Worm (Caenorhabditis elegans) whole organism, L2 larva: ENCODE data around the gene sulp-4.
A peak's percentile ranks its signal among the peaks of the same experiment; 100 is the strongest.

Experiments
- C34F6.9 ChIP-seq: fragments of 150-350 bp; optimal IDR thresholded peaks from 2 replicates; lab custom pipeline; 2014; ENCODE audit warnings: missing biosample characterization, missing genetic modification characterization
- F13H6.1 ChIP-seq: sonication (generic microtip); optimal IDR thresholded peaks from 2 replicates; lab custom pipeline; 2016; ENCODE audit warnings: missing genetic modification characterization, missing compliant biosample characterization
- R02D3.7 ChIP-seq: fragments of 150-350 bp; optimal IDR thresholded peaks from 2 replicates; lab custom pipeline; 2014; ENCODE audit warnings: missing biosample characterization, missing genetic modification characterization
- Y55F3AM.14 ChIP-seq: fragments of 200-800 bp; sonication (Bioruptor generic); optimal IDR thresholded peaks from 2 replicates; lab custom pipeline; 2018; ENCODE audit warnings: mild to moderate bottlenecking, missing genetic modification characterization, missing compliant biosample characterization
- ZK546.5 ChIP-seq: sonication (generic microtip); optimal IDR thresholded peaks from 2 replicates; lab custom pipeline; 2017; ENCODE audit warnings: missing biosample characterization, missing genetic modification characterization
- alr-1 ChIP-seq: fragments of 150-350 bp; optimal IDR thresholded peaks from 2 replicates; lab custom pipeline; 2014; ENCODE audit warnings: missing biosample characterization, missing genetic modification characterization
- aly-2 ChIP-seq: fragments of 150-350 bp; optimal IDR thresholded peaks from 2 replicates; lab custom pipeline; 2014; ENCODE audit warnings: missing biosample characterization, missing genetic modification characterization
- ama-1 ChIP-seq: fragments of 150-350 bp; optimal IDR thresholded peaks from 2 replicates; lab custom pipeline; 2018; ENCODE audit warnings: inconsistent platforms
- blmp-1 ChIP-seq: sonication (generic microtip); optimal IDR thresholded peaks from 2 replicates; lab custom pipeline; 2017; ENCODE audit warnings: missing genetic modification characterization, mild to moderate bottlenecking, missing compliant biosample characterization, antibody characterized with exemption, moderate library complexity; ENCODE audit not compliant: insufficient read depth
- ceh-16 ChIP-seq: fragments of 150-350 bp; optimal IDR thresholded peaks from 2 replicates; lab custom pipeline; 2014; ENCODE audit warnings: missing biosample characterization, missing genetic modification characterization
- ceh-82 ChIP-seq: fragments of 150-350 bp; optimal IDR thresholded peaks from 2 replicates; lab custom pipeline; 2014; ENCODE audit warnings: missing biosample characterization, missing genetic modification characterization
- crh-2 ChIP-seq: sonication (generic microtip); optimal IDR thresholded peaks from 2 replicates; lab custom pipeline; 2017; ENCODE audit warnings: missing biosample characterization, missing genetic modification characterization
- dmd-4 ChIP-seq: sonication (generic microtip); optimal IDR thresholded peaks from 2 replicates; lab custom pipeline; 2017; ENCODE audit warnings: missing biosample characterization, missing genetic modification characterization
- egl-27 ChIP-seq: sonication (generic microtip); optimal IDR thresholded peaks from 3 replicates; lab custom pipeline; 2017; ENCODE audit warnings: missing biosample characterization, missing genetic modification reagents, missing genetic modification characterization
- elt-1 ChIP-seq: fragments of 150-350 bp; optimal IDR thresholded peaks from 2 replicates; lab custom pipeline; 2014; ENCODE audit warnings: missing biosample characterization, missing genetic modification characterization
- elt-3 ChIP-seq: sonication (generic microtip); optimal IDR thresholded peaks from 2 replicates; lab custom pipeline; 2017; ENCODE audit warnings: missing biosample characterization, missing genetic modification characterization
- fos-1 ChIP-seq: fragments of 150-350 bp; optimal IDR thresholded peaks from 2 replicates; lab custom pipeline; 2014; ENCODE audit warnings: missing biosample characterization, missing genetic modification characterization
- gmeb-1 ChIP-seq: fragments of 150-350 bp; optimal IDR thresholded peaks from 2 replicates; lab custom pipeline; 2014; ENCODE audit warnings: missing biosample characterization, missing genetic modification characterization
- lin-11 ChIP-seq: fragments of 150-350 bp; sonication (generic microtip); optimal IDR thresholded peaks from 2 replicates; lab custom pipeline; 2014; ENCODE audit warnings: missing biosample characterization, missing genetic modification characterization, inconsistent platforms, mixed read lengths
- lin-13 ChIP-seq: fragments of 150-350 bp; optimal IDR thresholded peaks from 2 replicates; lab custom pipeline; 2014; ENCODE audit warnings: missing biosample characterization, missing genetic modification reagents, missing genetic modification characterization
- lin-39 ChIP-seq: fragments of 150-350 bp; optimal IDR thresholded peaks from 2 replicates; lab custom pipeline; 2014; ENCODE audit warnings: missing biosample characterization, missing genetic modification reagents, missing genetic modification characterization
- lsy-2 ChIP-seq, 2 experiments: fragments of 150-350 bp in 1 of 2; sonication (generic microtip) in 1 of 2; optimal IDR thresholded peaks; 2 replicates each; lab custom pipeline; 2014 to 2017; ENCODE audit warnings: missing biosample characterization in 2 of 2, missing genetic modification characterization in 2 of 2
- mab-5 ChIP-seq: fragments of 150-350 bp; optimal IDR thresholded peaks from 2 replicates; lab custom pipeline; 2014; ENCODE audit warnings: missing biosample characterization, missing genetic modification characterization
- mbf-1 ChIP-seq: sonication (generic microtip); optimal IDR thresholded peaks from 2 replicates; lab custom pipeline; 2017; ENCODE audit warnings: missing biosample characterization, missing genetic modification characterization
- mdl-1 ChIP-seq, 2 experiments: fragments of 150-350 bp in 1 of 2; sonication (generic microtip) in 1 of 2; optimal IDR thresholded peaks; 2 replicates each; lab custom pipeline; 2017; ENCODE audit warnings: missing biosample characterization in 2 of 2, missing genetic modification characterization in 2 of 2
- nhr-10 ChIP-seq: sonication (generic microtip); optimal IDR thresholded peaks from 2 replicates; lab custom pipeline; 2017; ENCODE audit warnings: missing biosample characterization, missing genetic modification characterization
- nhr-12 ChIP-seq: fragments of 150-350 bp; optimal IDR thresholded peaks from 2 replicates; lab custom pipeline; 2014; ENCODE audit warnings: missing biosample characterization, missing genetic modification characterization
- nhr-129 ChIP-seq: fragments of 150-350 bp; optimal IDR thresholded peaks from 2 replicates; lab custom pipeline; 2014; ENCODE audit warnings: missing biosample characterization, missing genetic modification characterization
- nhr-21 ChIP-seq: fragments of 150-350 bp; optimal IDR thresholded peaks from 2 replicates; lab custom pipeline; 2014; ENCODE audit warnings: missing biosample characterization, missing genetic modification characterization
- nhr-23 ChIP-seq: fragments of 150-350 bp; optimal IDR thresholded peaks from 2 replicates; lab custom pipeline; 2014; ENCODE audit warnings: missing biosample characterization, missing genetic modification reagents, missing genetic modification characterization
- nhr-237 ChIP-seq: fragments of 150-350 bp; optimal IDR thresholded peaks from 2 replicates; lab custom pipeline; 2014; ENCODE audit warnings: missing biosample characterization, missing genetic modification characterization
- nhr-25 ChIP-seq: fragments of 150-350 bp; sonication (generic microtip); optimal IDR thresholded peaks from 3 replicates; lab custom pipeline; 2014; ENCODE audit warnings: missing biosample characterization, missing genetic modification characterization
- nhr-6 ChIP-seq: fragments of 150-350 bp; optimal IDR thresholded peaks from 2 replicates; lab custom pipeline; 2014; ENCODE audit warnings: missing biosample characterization, missing genetic modification characterization
- nhr-77 ChIP-seq: fragments of 150-350 bp; optimal IDR thresholded peaks from 2 replicates; lab custom pipeline; 2014; ENCODE audit warnings: missing biosample characterization, missing genetic modification characterization
- peb-1 ChIP-seq: fragments of 150-350 bp; optimal IDR thresholded peaks from 2 replicates; lab custom pipeline; 2014; ENCODE audit warnings: missing biosample characterization, missing genetic modification characterization
- sem-4 ChIP-seq: fragments of 150-350 bp; optimal IDR thresholded peaks from 2 replicates; lab custom pipeline; 2014; ENCODE audit warnings: missing biosample characterization, missing genetic modification reagents, missing genetic modification characterization
- skn-1 ChIP-seq: sonication (generic microtip); optimal IDR thresholded peaks from 2 replicates; lab custom pipeline; 2017; ENCODE audit warnings: missing biosample characterization, missing genetic modification characterization
- sma-3 ChIP-seq: sonication (generic microtip); optimal IDR thresholded peaks from 2 replicates; lab custom pipeline; 2016; ENCODE audit warnings: missing genetic modification reagents, missing genetic modification characterization, missing compliant biosample characterization
- sma-9 ChIP-seq, 2 experiments: fragments of 150-350 bp in 1 of 2; sonication (generic microtip) in 1 of 2; optimal IDR thresholded peaks; 2 replicates each; lab custom pipeline; 2014 to 2016; ENCODE audit warnings: missing genetic modification characterization in 2 of 2, mild to moderate bottlenecking in 1 of 2, missing biosample characterization in 1 of 2, missing compliant biosample characterization in 1 of 2, missing genetic modification reagents in 1 of 2, moderate library complexity in 1 of 2
- snpc-4 ChIP-seq: fragments of 150-350 bp; optimal IDR thresholded peaks from 2 replicates; lab custom pipeline; 2014; ENCODE audit warnings: missing biosample characterization, missing genetic modification characterization
- unc-39 ChIP-seq: fragments of 150-350 bp; optimal IDR thresholded peaks from 2 replicates; lab custom pipeline; 2014; ENCODE audit warnings: missing biosample characterization, missing genetic modification characterization
- unc-55 ChIP-seq: fragments of 150-350 bp; sonication (generic microtip); optimal IDR thresholded peaks from 3 replicates; lab custom pipeline; 2014; ENCODE audit warnings: missing biosample characterization, missing genetic modification reagents, missing genetic modification characterization
- unc-62 ChIP-seq: fragments of 150-350 bp; optimal IDR thresholded peaks from 2 replicates; lab custom pipeline; 2014; ENCODE audit warnings: missing biosample characterization, missing genetic modification reagents, missing genetic modification characterization
- zag-1 ChIP-seq: fragments of 150-350 bp; optimal IDR thresholded peaks from 2 replicates; lab custom pipeline; 2014; ENCODE audit warnings: missing biosample characterization, missing genetic modification characterization
- ztf-1 ChIP-seq: fragments of 200-800 bp; sonication (Bioruptor generic); conservative IDR thresholded peaks from 2 replicates; pipeline ENCODE4 v1.3.6; 2022; ENCODE audit warnings: missing genetic modification characterization, missing compliant biosample characterization
- ztf-11 ChIP-seq: sonication (generic microtip); optimal IDR thresholded peaks from 2 replicates; lab custom pipeline; 2017; ENCODE audit warnings: missing biosample characterization, missing genetic modification characterization
- ztf-4 ChIP-seq: fragments of 150-350 bp; optimal IDR thresholded peaks from 2 replicates; lab custom pipeline; 2014; ENCODE audit warnings: missing biosample characterization, missing genetic modification characterization

Gene sulp-4

ce11 chrV:11883215-11883614 is 8.1 kb downstream of the sulp-4 start:
- no peak for TF ChIP-seq sem-4
- no peak for TF ChIP-seq skn-1 (tag; lab: Kevin White, UChicago)
- no peak for TF ChIP-seq ztf-1
- TF ChIP-seq ztf-4 (tag; lab: Kevin White, UChicago) = no peak
- no peak for TF ChIP-seq unc-39 (tag; lab: Kevin White, UChicago)
- TF ChIP-seq alr-1 = no peak
- no peak for TF ChIP-seq mdl-1 (tag; optimal IDR thresholded peaks at IDR 0.05; lab: Kevin White, UChicago)
- TF ChIP-seq dmd-4 (tag; lab: Kevin White, UChicago) = no peak
- TF ChIP-seq sma-9 (GFP tag; optimal IDR thresholded peaks at IDR 0.05; lab: Kevin White, UChicago) = peak; percentile 2
- no peak for TF ChIP-seq sma-9 (tag; optimal IDR thresholded peaks at IDR 0.05; lab: Kevin White, UChicago)
- TF ChIP-seq nhr-129 (tag; lab: Kevin White, UChicago) = peak; percentile 34
- TF ChIP-seq nhr-23 (tag; lab: Kevin White, UChicago) = no peak

ce11 chrV:11885087-11885486 is 9.9 kb downstream of the sulp-4 start:
- TF ChIP-seq F13H6.1 (tag; lab: Kevin White, UChicago) = peak; percentile 4
- TF ChIP-seq nhr-129 (tag; lab: Kevin White, UChicago) = peak; percentile 65
- TF ChIP-seq sma-9 (GFP tag; optimal IDR thresholded peaks at IDR 0.05; lab: Kevin White, UChicago) = peak; percentile 71
- TF ChIP-seq sma-9 (tag; optimal IDR thresholded peaks at IDR 0.05; lab: Kevin White, UChicago) = no peak
- TF ChIP-seq lin-11 (tag; lab: Kevin White, UChicago) = no peak
- peak; percentile 44 for TF ChIP-seq crh-2
- TF ChIP-seq fos-1 (tag; lab: Kevin White, UChicago) = peak; percentile 50

- TF ChIP-seq snpc-4 (no peak), nhr-12 (tag; lab: Kevin White, UChicago) (no peak), C34F6.9 (tag; lab: Kevin White, UChicago) (peak; percentile 51), lin-11 (tag; lab: Kevin White, UChicago) (no peak), gmeb-1 (tag; lab: Kevin White, UChicago) (peak; percentile 70), unc-55 (GFP tag; lab: Kevin White, UChicago) (no peak), ztf-4 (tag; lab: Kevin White, UChicago) (peak; percentile 60), unc-62 (GFP tag; lab: Kevin White, UChicago) (no peak), sma-9 (GFP tag; optimal IDR thresholded peaks at IDR 0.05; lab: Kevin White, UChicago) (peak; percentile 95), sma-9 (tag; optimal IDR thresholded peaks at IDR 0.05; lab: Kevin White, UChicago) (no peak), lsy-2 (tag; optimal IDR thresholded peaks at IDR 0.05; lab: Kevin White, UChicago) (peak in 1 of 2 experiments; percentile 74), lin-39 (tag; lab: Kevin White, UChicago) (no peak), R02D3.7 (no peak), unc-39 (tag; lab: Kevin White, UChicago) (no peak), nhr-21 (tag; lab: Kevin White, UChicago) (peak; percentile 58), alr-1 (no peak), nhr-129 (tag; lab: Kevin White, UChicago) (peak; percentile 91), ceh-82 (tag; lab: Kevin White, UChicago) (no peak), sem-4 (no peak), ztf-11 (tag; lab: Kevin White, UChicago) (no peak), Y55F3AM.14 (GFP tag; lab: Kevin White, UChicago) (no peak), egl-27 (peak; percentile 51), nhr-23 (tag; lab: Kevin White, UChicago) (no peak), mab-5 (tag; lab: Kevin White, UChicago) (no peak), aly-2 (tag; lab: Kevin White, UChicago) (no peak), ama-1 (no peak), nhr-237 (no peak), F13H6.1 (tag; lab: Kevin White, UChicago) (peak; percentile 87), mdl-1 (tag; optimal IDR thresholded peaks at IDR 0.05; lab: Kevin White, UChicago) (peak in 1 of 2 experiments; percentile 84), crh-2 (peak; percentile 82), dmd-4 (tag; lab: Kevin White, UChicago) (no peak), ceh-16 (tag; lab: Kevin White, UChicago) (no peak), nhr-10 (tag; lab: Kevin White, UChicago) (no peak), elt-1 (tag; lab: Kevin White, UChicago) (no peak), sma-3 (GFP tag; lab: Kevin White, UChicago) (peak; percentile 52), peb-1 (tag; lab: Kevin White, UChicago) (no peak), ztf-1 (no peak), blmp-1 (tag; lab: Kevin White, UChicago) (peak; percentile 69), nhr-25 (peak; percentile 13), fos-1 (tag; lab: Kevin White, UChicago) (peak; percentile 10), skn-1 (tag; lab: Kevin White, UChicago) (no peak), mbf-1 (tag; lab: Kevin White, UChicago) (no peak), elt-3 (tag; lab: Kevin White, UChicago) (no peak), ZK546.5 (tag; lab: Kevin White, UChicago) (no peak), nhr-6 (peak; percentile 3), nhr-77 (no peak), lin-13 (peak; percentile 25), zag-1 (tag; lab: Kevin White, UChicago) (no peak)
Observed at ce11 chrV:11885939-11886338, 10.8 kb downstream of the sulp-4 start.
